Fruit fly (Drosophila melanogaster) Kc167 (cell line): Measurements from ENCODE around the gene CG43246.

Experiments used
- insv ChIP-seq: fragments of >200 bp; optimal IDR thresholded peaks from 3 replicates; lab custom pipeline; 2018; ENCODE audit warnings: missing external identifiers
- psq ChIP-seq: fragments of >200 bp; optimal IDR thresholded peaks from 2 replicates; lab custom pipeline; 2017; ENCODE audit warnings: missing external identifiers

- TF ChIP-seq psq (lab: Kevin White, UChicago) (no peak), insv (no peak)
Measured at dm6 chr3L:14543971-14544655, 7.7 kb downstream of the CG43246 start.
